Worm (Caenorhabditis elegans): ENCODE data around the gene K02C4.2.

ce11 chrII:8057911-8058310 is 17.6 kb upstream of the K02C4.2 start:
- TF ChIP-seq W03F9.2 (tag; optimal IDR thresholded peaks at IDR 0.05), result no peak
- no peak for TF ChIP-seq dao-5 (tag; optimal IDR thresholded peaks at IDR 0.05)
